Worm (Caenorhabditis elegans) whole organism, L4 larva: ENCODE measurements around the gene F56B6.6.

Experiments
- D1046.2 ChIP-seq: fragments of 200-800 bp; sonication (Bioruptor generic); IDR thresholded peaks from 2 replicates; pipeline ENCODE4 v1.3.6; 2022; ENCODE audit warnings: missing genetic modification characterization, missing compliant biosample characterization
- F10B5.3 ChIP-seq: sonication (generic microtip); optimal IDR thresholded peaks from 2 replicates; lab custom pipeline; 2016; ENCODE audit warnings: mild to moderate bottlenecking, missing genetic modification characterization, missing compliant biosample characterization
- T26A8.4 ChIP-seq: fragments of 200-800 bp; sonication (Bioruptor generic); IDR thresholded peaks from 2 replicates; pipeline ENCODE4 v1.3.6; 2022; ENCODE audit warnings: missing genetic modification characterization, missing compliant biosample characterization
- Y5F2A.4 ChIP-seq: fragments of 200-800 bp; sonication (Bioruptor generic); optimal IDR thresholded peaks from 2 replicates; lab custom pipeline; 2018; ENCODE audit warnings: mild to moderate bottlenecking, missing genetic modification characterization, missing compliant biosample characterization
- Y75B8A.6 ChIP-seq: fragments of 200-800 bp; sonication (Bioruptor generic); IDR thresholded peaks from 2 replicates; pipeline ENCODE4 v1.3.6; 2022; ENCODE audit warnings: missing genetic modification reagents, missing genetic modification characterization, missing compliant biosample characterization
- ZK337.2 ChIP-seq: fragments of 200-800 bp; sonication (Bioruptor generic); IDR thresholded peaks from 2 replicates; pipeline ENCODE4 v1.3.6; 2022; ENCODE audit warnings: missing genetic modification reagents, missing genetic modification characterization, missing compliant biosample characterization
- aha-1 ChIP-seq: fragments of 150-350 bp; peaks from one replicate; lab custom pipeline; 2014; ENCODE audit warnings: missing biosample characterization, missing genetic modification characterization
- aly-2 ChIP-seq: sonication (generic microtip); optimal IDR thresholded peaks from 2 replicates; lab custom pipeline; 2018; ENCODE audit warnings: missing biosample characterization, missing genetic modification characterization
- ceh-20 ChIP-seq: fragments of 200-800 bp; sonication (Bioruptor generic); IDR thresholded peaks from 2 replicates; pipeline ENCODE4 v1.3.6; 2022; ENCODE audit warnings: missing genetic modification reagents, missing genetic modification characterization, missing compliant biosample characterization
- ceh-32 ChIP-seq: sonication (generic microtip); optimal IDR thresholded peaks from 2 replicates; lab custom pipeline; 2016; ENCODE audit warnings: mild to moderate bottlenecking, missing genetic modification characterization, missing compliant biosample characterization; ENCODE audit not compliant: poor library complexity
- ceh-44 ChIP-seq: fragments of 200-800 bp; sonication (Bioruptor generic); IDR thresholded peaks from 2 replicates; pipeline ENCODE4 v1.3.6; 2022; ENCODE audit warnings: missing genetic modification reagents, missing genetic modification characterization, missing compliant biosample characterization
- daf-16 ChIP-seq, 3 experiments: sonication (generic microtip); optimal IDR thresholded peaks; 2 replicates each; lab custom pipeline; 2016 to 2017; ENCODE audit warnings: missing genetic modification characterization in 3 of 3, missing genetic modification reagents in 3 of 3, mild to moderate bottlenecking in 2 of 3, missing compliant biosample characterization in 2 of 3, missing biosample characterization in 1 of 3, moderate library complexity in 1 of 3
- dmd-6 ChIP-seq: fragments of 200-800 bp; sonication (Bioruptor generic); IDR thresholded peaks from 2 replicates; pipeline ENCODE4 v1.3.6; 2022; ENCODE audit warnings: missing genetic modification reagents, missing genetic modification characterization, missing compliant biosample characterization
- dpl-1 ChIP-seq: fragments of 150-350 bp; optimal IDR thresholded peaks from 2 replicates; lab custom pipeline; 2014; ENCODE audit warnings: missing biosample characterization, missing genetic modification reagents, missing genetic modification characterization
- duxl-1 ChIP-seq: sonication (generic microtip); optimal IDR thresholded peaks from 2 replicates; lab custom pipeline; 2016; ENCODE audit warnings: mild to moderate bottlenecking, missing genetic modification characterization, moderate library complexity, missing compliant biosample characterization; ENCODE audit not compliant: poor library complexity
- dve-1 ChIP-seq: sonication (generic microtip); optimal IDR thresholded peaks from 2 replicates; lab custom pipeline; 2017; ENCODE audit warnings: antibody characterized with exemption, mild to moderate bottlenecking, missing genetic modification characterization, missing compliant biosample characterization; ENCODE audit not compliant: insufficient read depth
- egl-27 ChIP-seq: sonication (generic microtip); optimal IDR thresholded peaks from 3 replicates; lab custom pipeline; 2017; ENCODE audit warnings: missing biosample characterization, missing genetic modification reagents, missing genetic modification characterization
- egl-43 ChIP-seq: fragments of 200-800 bp; sonication (Bioruptor generic); IDR thresholded peaks from 2 replicates; pipeline ENCODE4 v1.3.6; 2022; ENCODE audit warnings: missing genetic modification reagents, missing genetic modification characterization, missing compliant biosample characterization
- fkh-10 ChIP-seq: fragments of 150-350 bp; optimal IDR thresholded peaks from 2 replicates; lab custom pipeline; 2014; ENCODE audit warnings: missing biosample characterization, missing genetic modification reagents, missing genetic modification characterization
- hif-1 ChIP-seq, 2 experiments: sonication (generic microtip); optimal IDR thresholded peaks; 2 replicates each; lab custom pipeline; 2016 to 2017; ENCODE audit warnings: missing compliant biosample characterization in 2 of 2, missing genetic modification characterization in 2 of 2, missing genetic modification reagents in 2 of 2, missing genotype in 2 of 2, mild to moderate bottlenecking in 1 of 2
- jun-1 ChIP-seq: fragments of 150-350 bp; optimal IDR thresholded peaks from 2 replicates; lab custom pipeline; 2014; ENCODE audit warnings: missing biosample characterization, missing genetic modification reagents, missing genetic modification characterization
- lin-38 ChIP-seq: fragments of 200-800 bp; sonication (Bioruptor generic); IDR thresholded peaks from 2 replicates; pipeline ENCODE4 v1.3.6; 2022; ENCODE audit warnings: missing genetic modification reagents, missing genetic modification characterization, missing compliant biosample characterization
- mdl-1 ChIP-seq, 2 experiments: fragments of 150-350 bp in 1 of 2; sonication (generic microtip) in 1 of 2; optimal IDR thresholded peaks; 2 replicates each; lab custom pipeline; 2014 to 2017; ENCODE audit warnings: missing biosample characterization in 2 of 2, missing genetic modification characterization in 2 of 2
- mxl-2 ChIP-seq: fragments of 200-800 bp; sonication (Bioruptor generic); conservative IDR thresholded peaks from 2 replicates; pipeline ENCODE4 v1.3.6; 2022; ENCODE audit warnings: missing genetic modification reagents, missing genetic modification characterization, missing compliant biosample characterization
- nhr-10 ChIP-seq: fragments of 150-350 bp; optimal IDR thresholded peaks from 2 replicates; lab custom pipeline; 2014; ENCODE audit warnings: missing biosample characterization, missing genetic modification characterization
- nhr-25 ChIP-seq: sonication (generic microtip); optimal IDR thresholded peaks from 2 replicates; lab custom pipeline; 2017; ENCODE audit warnings: missing genetic modification characterization, mild to moderate bottlenecking, missing compliant biosample characterization, antibody characterized with exemption, moderate library complexity, borderline replicate concordance; ENCODE audit not compliant: insufficient read depth
- nhr-28 ChIP-seq: fragments of 150-350 bp; optimal IDR thresholded peaks from 2 replicates; lab custom pipeline; 2014; ENCODE audit warnings: missing biosample characterization, missing genetic modification characterization
- nhr-6 ChIP-seq: fragments of 150-350 bp; optimal IDR thresholded peaks from 2 replicates; lab custom pipeline; 2014; ENCODE audit warnings: missing biosample characterization, missing genetic modification characterization
- nhr-77 ChIP-seq: fragments of 150-350 bp; optimal IDR thresholded peaks from 2 replicates; lab custom pipeline; 2014; ENCODE audit warnings: missing biosample characterization, missing genetic modification characterization
- php-3 ChIP-seq: fragments of 200-800 bp; sonication (Bioruptor generic); IDR thresholded peaks from 2 replicates; pipeline ENCODE4 v1.3.6; 2022; ENCODE audit warnings: missing genetic modification reagents, missing genetic modification characterization, missing compliant biosample characterization
- pqm-1 ChIP-seq: sonication (generic microtip); optimal IDR thresholded peaks from 2 replicates; lab custom pipeline; 2017; ENCODE audit warnings: missing biosample characterization, missing genetic modification characterization
- set-16 ChIP-seq: fragments of 200-800 bp; sonication (Bioruptor generic); IDR thresholded peaks from 2 replicates; pipeline ENCODE4 v1.3.6; 2022; ENCODE audit warnings: missing genetic modification reagents, missing genetic modification characterization, missing compliant biosample characterization
- skn-1 ChIP-seq: fragments of 150-350 bp; optimal IDR thresholded peaks from 2 replicates; lab custom pipeline; 2014; ENCODE audit warnings: missing biosample characterization, missing genetic modification characterization
- snpc-4 ChIP-seq: fragments of 150-350 bp; optimal IDR thresholded peaks from 2 replicates; lab custom pipeline; 2014; ENCODE audit warnings: missing biosample characterization, missing genetic modification characterization
- tra-1 ChIP-seq: fragments of 200-800 bp; sonication (Bioruptor generic); IDR thresholded peaks from 2 replicates; pipeline ENCODE4 v1.3.6; 2022; ENCODE audit warnings: missing genetic modification reagents, missing genetic modification characterization, missing compliant biosample characterization
- unc-62 ChIP-seq, 3 experiments: fragments of 150-350 bp in 1 of 3; sonication (generic microtip); optimal IDR thresholded peaks in 2 of 3; peaks in 1 of 3; 1 replicate in 1 of 3; 2 replicates in 2 of 3; lab custom pipeline; 2014 to 2017; ENCODE audit warnings: missing biosample characterization in 3 of 3, missing genetic modification characterization in 3 of 3, missing genetic modification reagents in 3 of 3, missing genotype in 1 of 3
- vab-7 ChIP-seq: fragments of 200-800 bp; sonication (Bioruptor generic); IDR thresholded peaks from 2 replicates; pipeline ENCODE4 v1.3.6; 2022; ENCODE audit warnings: missing genetic modification reagents, missing genetic modification characterization, missing compliant biosample characterization
- zfp-2 ChIP-seq: sonication (generic microtip); optimal IDR thresholded peaks from 2 replicates; lab custom pipeline; 2016; ENCODE audit warnings: mild to moderate bottlenecking, missing genetic modification characterization, missing compliant biosample characterization
- zfp-3 ChIP-seq: fragments of 200-800 bp; sonication (Bioruptor generic); conservative IDR thresholded peaks from 2 replicates; pipeline ENCODE4 v1.3.6; 2022; ENCODE audit warnings: missing genetic modification reagents, missing genetic modification characterization, missing compliant biosample characterization
- zip-11 ChIP-seq: fragments of 200-800 bp; sonication (Bioruptor generic); IDR thresholded peaks from 2 replicates; pipeline ENCODE4 v1.3.6; 2022; ENCODE audit warnings: missing genetic modification characterization, missing compliant biosample characterization
- zip-2 ChIP-seq: fragments of 150-350 bp; optimal IDR thresholded peaks from 2 replicates; lab custom pipeline; 2014; ENCODE audit warnings: missing biosample characterization, missing genetic modification characterization
- ztf-11 ChIP-seq: fragments of 150-350 bp; optimal IDR thresholded peaks from 2 replicates; lab custom pipeline; 2014; ENCODE audit warnings: missing biosample characterization, missing genetic modification characterization
- ztf-7 ChIP-seq: fragments of 150-350 bp; optimal IDR thresholded peaks from 2 replicates; lab custom pipeline; 2014; ENCODE audit warnings: missing biosample characterization, missing genetic modification characterization

Gene F56B6.6

ce11 chrX:3517141-3517540 lies 15.7 kb downstream of the F56B6.6 start:
- TF ChIP-seq ZK337.2 (GFP tag; lab: Robert Waterston, UW) (no peak), ztf-7 (tag; lab: Kevin White, UChicago) (no peak), zip-11 (GFP tag; lab: Robert Waterston, UW) (no peak), php-3 (GFP tag; lab: Robert Waterston, UW) (no peak), Y5F2A.4 (GFP tag; lab: Kevin White, UChicago) (no peak), nhr-6 (tag; lab: Kevin White, UChicago) (no peak)

ce11 chrX:3513715-3514114 lies 19.1 kb downstream of the F56B6.6 start:
- peak; percentile 85 for TF ChIP-seq fkh-10
- TF ChIP-seq egl-27 (tag; lab: Kevin White, UChicago): no peak
- TF ChIP-seq unc-62 (GFP tag; optimal IDR thresholded peaks at IDR 0.05 in 1 of 2; lab: Kevin White, UChicago): peak in 1 of 2 experiments; percentile 56
- no peak for TF ChIP-seq unc-62 (tag; optimal IDR thresholded peaks at IDR 0.05; lab: Kevin White, UChicago)

- TF ChIP-seq hif-1 (tag; optimal IDR thresholded peaks at IDR 0.05; lab: Kevin White, UChicago) (no peak), nhr-77 (tag; lab: Kevin White, UChicago) (no peak), snpc-4 (no peak), lin-38 (GFP tag; lab: Robert Waterston, UW) (no peak), aly-2 (tag; lab: Kevin White, UChicago) (no peak), dpl-1 (GFP tag; lab: Kevin White, UChicago) (no peak), ceh-32 (tag; lab: Kevin White, UChicago) (no peak), pqm-1 (tag; lab: Kevin White, UChicago) (no peak), nhr-28 (tag; lab: Kevin White, UChicago) (no peak), zfp-3 (no peak), vab-7 (GFP tag; lab: Robert Waterston, UW) (no peak)
Observed at ce11 chrX:3508906-3509305, 23.9 kb downstream of the F56B6.6 start, which contains the start of gene sox-4. Gene sox-4 (minus strand): TSS chrX:3509006.

DNA sequence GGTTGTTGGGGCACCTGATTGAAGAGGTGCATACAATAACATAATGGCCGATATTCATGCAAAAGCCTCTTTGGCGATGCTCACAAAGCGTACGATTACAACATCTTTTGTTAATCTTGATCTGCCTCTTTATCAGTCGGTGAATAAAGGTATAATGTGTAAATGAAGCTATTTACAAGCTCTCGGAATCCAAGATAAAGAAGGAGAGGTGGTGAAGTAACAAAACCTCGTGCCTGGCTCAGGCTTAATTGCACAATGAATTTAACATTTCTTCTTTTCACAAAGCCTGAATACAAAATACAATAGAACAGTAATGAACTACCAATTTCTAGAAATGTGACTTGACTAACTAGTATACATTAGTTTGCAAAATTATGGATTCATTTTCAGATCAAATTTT lies 25.6 kb downstream of the F56B6.6 start:
- TF ChIP-seq nhr-25: no peak
- no peak for TF ChIP-seq ztf-11
- no peak for TF ChIP-seq F10B5.3
- TF ChIP-seq zip-11 (GFP tag; lab: Robert Waterston, UW): no peak
- TF ChIP-seq dpl-1 (GFP tag; lab: Kevin White, UChicago): no peak
- TF ChIP-seq pqm-1 (tag; lab: Kevin White, UChicago): no peak
- TF ChIP-seq nhr-10 (tag; lab: Kevin White, UChicago): no peak
- TF ChIP-seq tra-1 (GFP tag; lab: Robert Waterston, UW): no peak
- no peak for TF ChIP-seq jun-1 (tag; lab: Kevin White, UChicago)
- TF ChIP-seq zip-2: no peak
- no peak for TF ChIP-seq D1046.2
- TF ChIP-seq ceh-20 (GFP tag; lab: Robert Waterston, UW): no peak

DNA sequence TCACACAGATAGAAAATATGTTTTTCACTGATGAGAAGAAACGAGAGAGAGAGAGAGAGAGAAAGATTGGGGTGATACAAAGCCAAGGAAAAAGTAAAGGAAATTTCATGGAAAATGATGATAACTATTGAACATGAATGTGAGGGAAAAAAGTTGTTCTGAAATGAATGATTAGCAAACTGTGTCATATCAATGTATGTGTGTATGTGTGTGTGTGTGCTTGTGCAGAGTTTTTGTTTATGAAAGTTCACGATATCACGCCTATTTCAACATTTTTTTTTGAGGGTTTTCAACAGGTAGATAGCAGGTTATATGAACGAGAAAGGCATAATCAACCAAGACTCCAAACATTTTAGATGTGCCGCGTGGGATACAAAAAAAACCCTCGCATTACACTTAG lies 26.3 kb downstream of the F56B6.6 start:
- TF ChIP-seq zfp-2 (tag; lab: Kevin White, UChicago) (no peak), ceh-44 (GFP tag; lab: Robert Waterston, UW) (no peak), zip-2 (no peak), pqm-1 (tag; lab: Kevin White, UChicago) (peak; percentile 89), unc-62 (GFP tag; optimal IDR thresholded peaks at IDR 0.05 in 1 of 2; lab: Kevin White, UChicago) (peak in 1 of 2 experiments; percentile 74), unc-62 (tag; optimal IDR thresholded peaks at IDR 0.05; lab: Kevin White, UChicago) (no peak), ZK337.2 (GFP tag; lab: Robert Waterston, UW) (no peak), nhr-28 (tag; lab: Kevin White, UChicago) (peak; percentile 49), dmd-6 (GFP tag; lab: Robert Waterston, UW) (0 out of 2 replicates have a peak, but pooled peaks have one; percentile 10), aha-1 (tag; lab: Kevin White, UChicago) (no peak), T26A8.4 (GFP tag; lab: Robert Waterston, UW) (no peak), egl-43 (GFP tag; lab: Robert Waterston, UW) (no peak), skn-1 (tag; lab: Kevin White, UChicago) (no peak), dve-1 (tag; lab: Kevin White, UChicago) (peak; percentile 9), fkh-10 (no peak), set-16 (GFP tag; lab: Robert Waterston, UW) (no peak), mxl-2 (GFP tag; lab: Robert Waterston, UW) (no peak), duxl-1 (tag; lab: Kevin White, UChicago) (no peak), mdl-1 (tag; optimal IDR thresholded peaks at IDR 0.05; lab: Kevin White, UChicago) (no peak), daf-16 (GFP tag; optimal IDR thresholded peaks at IDR 0.05; lab: Kevin White, UChicago) (no peak), daf-16 (tag; optimal IDR thresholded peaks at IDR 0.05; lab: Kevin White, UChicago) (peak; percentile 58), Y75B8A.6 (GFP tag; lab: Robert Waterston, UW) (no peak)
